Worm (Caenorhabditis elegans) whole organism, young adult: ENCODE measurements around the gene glb-3.

Source experiments
- B0336.3 ChIP-seq: fragments of 200-800 bp; sonication (Bioruptor generic); IDR thresholded peaks from 2 replicates; pipeline ENCODE4 v1.3.6; 2022; ENCODE audit warnings: missing genetic modification characterization, missing compliant biosample characterization
- C06A6.2 ChIP-seq: fragments of 200-800 bp; sonication (Bioruptor generic); conservative IDR thresholded peaks from 2 replicates; pipeline ENCODE4 v1.3.6; 2022; ENCODE audit warnings: missing genetic modification characterization, missing compliant biosample characterization
- F52B5.7 ChIP-seq: sonication (generic microtip); optimal IDR thresholded peaks from 2 replicates; lab custom pipeline; 2016; ENCODE audit warnings: mild to moderate bottlenecking, missing genetic modification characterization, missing compliant biosample characterization
- F57C9.4 ChIP-seq: sonication (generic microtip); optimal IDR thresholded peaks from 2 replicates; lab custom pipeline; 2017; ENCODE audit warnings: mild to moderate bottlenecking, missing genetic modification characterization, missing compliant biosample characterization
- K12H6.12 ChIP-seq: fragments of 200-800 bp; sonication (Bioruptor generic); optimal IDR thresholded peaks from 2 replicates; lab custom pipeline; 2018; ENCODE audit warnings: mild to moderate bottlenecking, missing genetic modification characterization, missing compliant biosample characterization
- Y53G8AR.9 ChIP-seq: fragments of 200-800 bp; sonication (Bioruptor generic); conservative IDR thresholded peaks from 2 replicates; pipeline ENCODE4 v1.3.6; 2022; ENCODE audit warnings: missing genetic modification reagents, missing genetic modification characterization, missing compliant biosample characterization
- Y95B8A.8 ChIP-seq: fragments of 200-800 bp; sonication (Bioruptor generic); IDR thresholded peaks from 2 replicates; pipeline ENCODE4 v1.3.6; 2022; ENCODE audit warnings: missing genetic modification reagents, missing genetic modification characterization, missing compliant biosample characterization
- ama-1 ChIP-seq, 3 experiments: fragments of 150-350 bp in 1 of 3; sonication (generic microtip) in 2 of 3; optimal IDR thresholded peaks; 2 replicates each; lab custom pipeline; 2014 to 2018; ENCODE audit warnings: missing biosample characterization in 2 of 3, missing genetic modification characterization in 2 of 3, missing genetic modification reagents in 2 of 3
- attf-5 ChIP-seq: fragments of 200-800 bp; sonication (Bioruptor generic); optimal IDR thresholded peaks from 2 replicates; lab custom pipeline; 2018; ENCODE audit warnings: mild to moderate bottlenecking, missing genetic modification characterization, missing compliant biosample characterization
- bed-1 ChIP-seq: fragments of 200-800 bp; sonication (Bioruptor generic); IDR thresholded peaks from 2 replicates; pipeline ENCODE4 v1.3.6; 2022; ENCODE audit warnings: missing genetic modification reagents, missing genetic modification characterization, missing compliant biosample characterization
- ccch-3 ChIP-seq: fragments of 200-800 bp; sonication (Bioruptor generic); optimal IDR thresholded peaks from 2 replicates; lab custom pipeline; 2018; ENCODE audit warnings: mild to moderate bottlenecking, missing genetic modification characterization, missing compliant biosample characterization
- cebp-1 ChIP-seq, 2 experiments: fragments of 200-800 bp in 1 of 2; sonication (Bioruptor generic) in 1 of 2; sonication (generic microtip) in 1 of 2; IDR thresholded peaks in 1 of 2; optimal IDR thresholded peaks in 1 of 2; 2 replicates each; pipeline versions ENCODE4 v1.3.6 to Lab custom; 2017 to 2022; ENCODE audit warnings: missing compliant biosample characterization in 2 of 2, missing genetic modification characterization in 2 of 2, mild to moderate bottlenecking in 1 of 2, missing genetic modification reagents in 1 of 2, moderate library complexity in 1 of 2
- cebp-2 ChIP-seq: fragments of 200-800 bp; sonication (Bioruptor generic); IDR thresholded peaks from 2 replicates; pipeline ENCODE4 v1.3.6; 2022; ENCODE audit warnings: missing genetic modification characterization, missing compliant biosample characterization
- ceh-27 ChIP-seq: fragments of 200-800 bp; sonication (Bioruptor generic); optimal IDR thresholded peaks from 2 replicates; lab custom pipeline; 2018; ENCODE audit warnings: mild to moderate bottlenecking, missing genetic modification characterization, moderate library complexity, missing compliant biosample characterization
- ceh-58 ChIP-seq: fragments of 200-800 bp; sonication (Bioruptor generic); IDR thresholded peaks from 2 replicates; pipeline ENCODE4 v1.3.6; 2022; ENCODE audit warnings: missing genetic modification characterization, missing compliant biosample characterization
- ceh-79 ChIP-seq: sonication (generic microtip); optimal IDR thresholded peaks from 2 replicates; lab custom pipeline; 2017; ENCODE audit warnings: mild to moderate bottlenecking, missing genetic modification characterization, missing compliant biosample characterization
- chd-7 ChIP-seq: sonication (generic microtip); optimal IDR thresholded peaks from 2 replicates; lab custom pipeline; 2016; ENCODE audit warnings: mild to moderate bottlenecking, missing genetic modification characterization, moderate library complexity, missing compliant biosample characterization
- dpff-1 ChIP-seq: sonication (generic microtip); optimal IDR thresholded peaks from 2 replicates; lab custom pipeline; 2017; ENCODE audit warnings: mild to moderate bottlenecking, missing genetic modification characterization, missing compliant biosample characterization
- dpl-1 ChIP-seq: fragments of 150-350 bp; optimal IDR thresholded peaks from 2 replicates; lab custom pipeline; 2014; ENCODE audit warnings: missing biosample characterization, missing genetic modification reagents, missing genetic modification characterization
- efl-1 ChIP-seq: fragments of 150-350 bp; optimal IDR thresholded peaks from 2 replicates; lab custom pipeline; 2014; ENCODE audit warnings: missing biosample characterization, missing genetic modification reagents, missing genetic modification characterization
- fkh-3 ChIP-seq: sonication (generic microtip); optimal IDR thresholded peaks from 2 replicates; lab custom pipeline; 2016; ENCODE audit warnings: mild to moderate bottlenecking, missing genetic modification characterization, missing compliant biosample characterization
- hlh-26 ChIP-seq: fragments of 200-800 bp; sonication (Bioruptor generic); conservative IDR thresholded peaks from 2 replicates; pipeline ENCODE4 v1.3.6; 2022; ENCODE audit warnings: missing genetic modification reagents, missing genetic modification characterization, missing compliant biosample characterization
- let-607 ChIP-seq, 2 experiments: fragments of 200-800 bp in 1 of 2; sonication (Bioruptor generic) in 1 of 2; sonication (generic microtip) in 1 of 2; optimal IDR thresholded peaks; 2 replicates each; lab custom pipeline; 2016 to 2018; ENCODE audit warnings: mild to moderate bottlenecking in 2 of 2, missing compliant biosample characterization in 2 of 2, missing genetic modification characterization in 2 of 2, moderate library complexity in 2 of 2, missing genotype in 1 of 2
- lin-26 ChIP-seq: fragments of 200-800 bp; sonication (Bioruptor generic); IDR thresholded peaks from 2 replicates; pipeline ENCODE4 v1.3.6; 2022; ENCODE audit warnings: missing genetic modification reagents, missing genetic modification characterization, missing compliant biosample characterization
- lin-35 ChIP-seq, 3 experiments: fragments of 150-350 bp in 2 of 3; sonication (generic microtip) in 1 of 3; optimal IDR thresholded peaks; 2 replicates each; lab custom pipeline; 2014 to 2018; ENCODE audit warnings: missing biosample characterization in 3 of 3, missing genetic modification characterization in 3 of 3, missing genetic modification reagents in 3 of 3
- lin-40 ChIP-seq: sonication (generic microtip); optimal IDR thresholded peaks from 2 replicates; lab custom pipeline; 2016; ENCODE audit warnings: missing genetic modification characterization, mild to moderate bottlenecking, missing compliant biosample characterization, missing genotype, missing genetic modification reagents
- lsl-1 ChIP-seq: fragments of 200-800 bp; sonication (Bioruptor generic); optimal IDR thresholded peaks from 2 replicates; lab custom pipeline; 2018; ENCODE audit warnings: mild to moderate bottlenecking, missing genetic modification characterization, moderate library complexity, missing compliant biosample characterization
- lsy-27 ChIP-seq: sonication (generic microtip); optimal IDR thresholded peaks from 2 replicates; lab custom pipeline; 2017; ENCODE audit warnings: missing genetic modification characterization, mild to moderate bottlenecking, missing compliant biosample characterization, antibody characterized with exemption, missing genotype, borderline replicate concordance; ENCODE audit not compliant: insufficient read depth
- madf-3 ChIP-seq: fragments of 200-800 bp; sonication (Bioruptor generic); IDR thresholded peaks from 2 replicates; pipeline ENCODE4 v1.3.6; 2022; ENCODE audit warnings: missing genetic modification reagents, missing genetic modification characterization, missing compliant biosample characterization
- nfyb-1 ChIP-seq: fragments of 200-800 bp; sonication (Bioruptor generic); IDR thresholded peaks from 2 replicates; pipeline ENCODE4 v1.3.6; 2022; ENCODE audit warnings: missing genetic modification reagents, missing genetic modification characterization, missing compliant biosample characterization
- nhr-80 ChIP-seq: sonication (generic microtip); optimal IDR thresholded peaks from 2 replicates; lab custom pipeline; 2016; ENCODE audit warnings: missing genetic modification characterization, missing compliant biosample characterization
- nhr-90 ChIP-seq: sonication (generic microtip); optimal IDR thresholded peaks from 2 replicates; lab custom pipeline; 2016; ENCODE audit warnings: missing genotype, mild to moderate bottlenecking, missing genetic modification characterization, missing compliant biosample characterization
- pbrm-1 ChIP-seq: fragments of 200-800 bp; sonication (Bioruptor generic); IDR thresholded peaks from 2 replicates; pipeline ENCODE4 v1.3.6; 2022; ENCODE audit warnings: missing genetic modification reagents, missing genetic modification characterization, missing compliant biosample characterization
- repo-1 ChIP-seq: sonication (generic microtip); optimal IDR thresholded peaks from 2 replicates; lab custom pipeline; 2017; ENCODE audit warnings: mild to moderate bottlenecking, missing genetic modification characterization, missing compliant biosample characterization
- rpc-1 ChIP-seq, 2 experiments: fragments of 150-350 bp in 1 of 2; sonication (generic microtip) in 1 of 2; optimal IDR thresholded peaks; 2 replicates each; lab custom pipeline; 2014 to 2018; ENCODE audit warnings: missing biosample characterization in 1 of 2, missing genetic modification characterization in 1 of 2, missing genetic modification reagents in 1 of 2, missing genotype in 1 of 2
- snpc-3.4 ChIP-seq: sonication (generic microtip); optimal IDR thresholded peaks from 2 replicates; lab custom pipeline; 2017; ENCODE audit warnings: missing genetic modification characterization, mild to moderate bottlenecking, missing compliant biosample characterization, antibody characterized with exemption, moderate library complexity, missing genotype, missing genetic modification reagents
- snpc-4 ChIP-seq, 5 experiments: fragments of 150-350 bp in 1 of 5; sonication (generic microtip) in 4 of 5; optimal IDR thresholded peaks; 2 replicates each; lab custom pipeline; 2014 to 2018; ENCODE audit warnings: missing genetic modification characterization in 5 of 5, missing biosample characterization in 3 of 5, antibody characterized with exemption in 2 of 5, mild to moderate bottlenecking in 2 of 5, missing compliant biosample characterization in 2 of 5, missing genotype in 2 of 5, moderate library complexity in 2 of 5, missing genetic modification reagents in 1 of 5
- tbp1 ChIP-seq: fragments of 200-800 bp; sonication (Bioruptor generic); optimal IDR thresholded peaks from 2 replicates; lab custom pipeline; 2018; ENCODE audit warnings: mild to moderate bottlenecking, missing genetic modification characterization, missing compliant biosample characterization
- tlf-1 ChIP-seq: fragments of 200-800 bp; sonication (Bioruptor generic); optimal IDR thresholded peaks from 2 replicates; lab custom pipeline; 2018; ENCODE audit warnings: mild to moderate bottlenecking, missing genetic modification characterization, missing compliant biosample characterization
- unc-62 ChIP-seq: fragments of 150-350 bp; optimal IDR thresholded peaks from 2 replicates; lab custom pipeline; 2014; ENCODE audit warnings: missing biosample characterization, missing genetic modification reagents, missing genetic modification characterization
- zfh-2 ChIP-seq: fragments of 200-800 bp; sonication (Bioruptor generic); conservative IDR thresholded peaks from 2 replicates; pipeline ENCODE4 v1.3.6; 2022; ENCODE audit warnings: missing genetic modification reagents, missing genetic modification characterization, missing compliant biosample characterization
- ztf-18 ChIP-seq: sonication (generic microtip); optimal IDR thresholded peaks from 2 replicates; lab custom pipeline; 2016; ENCODE audit warnings: missing genotype, mild to moderate bottlenecking, missing genetic modification characterization, missing compliant biosample characterization
- ztf-25 ChIP-seq: fragments of 200-800 bp; sonication (Bioruptor generic); IDR thresholded peaks from 2 replicates; pipeline ENCODE4 v1.3.6; 2022; ENCODE audit warnings: missing genetic modification reagents, missing genetic modification characterization, missing compliant biosample characterization
- ztf-26 ChIP-seq: sonication (generic microtip); optimal IDR thresholded peaks from 2 replicates; lab custom pipeline; 2017; ENCODE audit warnings: missing genetic modification characterization, missing compliant biosample characterization

Gene glb-3

ce11 chrV:11119294-11119755, 15.1 kb upstream of the glb-3 start, which contains the start of gene scb-1:
TSS of gene scb-1 (minus strand) at chrV:11119705.
- 0 out of 2 replicates have a peak, but pooled peaks have one; percentile 48 for TF ChIP-seq madf-3
- TF ChIP-seq F52B5.7 (tag; lab: Kevin White, UChicago): no peak
- 0 out of 2 replicates have a peak, but pooled peaks have one; percentile 27 for TF ChIP-seq ztf-25 (GFP tag; lab: Robert Waterston, UW)
- TF ChIP-seq ceh-79 (tag; lab: Kevin White, UChicago): no peak
- peak; percentile 16 for TF ChIP-seq snpc-3.4 (tag; lab: Kevin White, UChicago)
- TF ChIP-seq dpff-1: peak; percentile 72
- peak; percentile 12 for TF ChIP-seq Y53G8AR.9
- no peak for TF ChIP-seq ceh-27 (GFP tag; lab: Kevin White, UChicago)
- TF ChIP-seq tbp1 (GFP tag; lab: Kevin White, UChicago): no peak
- TF ChIP-seq nfyb-1: 0 out of 2 replicates have a peak, but pooled peaks have one; percentile 18
- no peak for TF ChIP-seq hlh-26 (GFP tag; lab: Robert Waterston, UW)
- TF ChIP-seq ztf-26 (tag; lab: Kevin White, UChicago): peak; percentile 42
- TF ChIP-seq B0336.3 (GFP tag; lab: Robert Waterston, UW): peak; percentile 22; the same call in 1 of the 2 replicates
- peak; percentile 8; the same call in 1 of the 2 replicates for TF ChIP-seq pbrm-1
- TF ChIP-seq ama-1 (optimal IDR thresholded peaks at IDR 0.05; lab: Kevin White, UChicago): peak; percentile 71
- TF ChIP-seq ama-1 (GFP tag; optimal IDR thresholded peaks at IDR 0.05; lab: Kevin White, UChicago): no peak
- TF ChIP-seq ceh-58 (GFP tag; lab: Robert Waterston, UW): no peak
- TF ChIP-seq let-607 (tag; optimal IDR thresholded peaks at IDR 0.05; lab: Kevin White, UChicago): peak in 1 of 2 experiments; percentile 25
- TF ChIP-seq bed-1 (GFP tag; lab: Robert Waterston, UW): no peak
- TF ChIP-seq lin-35 (GFP tag; optimal IDR thresholded peaks at IDR 0.05; lab: Kevin White, UChicago): no peak
- TF ChIP-seq, all 124 proteins: peak for 11

- TF ChIP-seq C06A6.2 (GFP tag; lab: Robert Waterston, UW): no peak
- no peak for TF ChIP-seq cebp-1 (GFP tag; IDR thresholded peaks at IDR 0.05; lab: Robert Waterston, UW)
- peak; percentile 41 for TF ChIP-seq cebp-1 (tag; optimal IDR thresholded peaks at IDR 0.05; lab: Kevin White, UChicago)
- TF ChIP-seq attf-5 (GFP tag; lab: Kevin White, UChicago): peak; percentile 19
- peak; percentile 19 for TF ChIP-seq K12H6.12 (tag; lab: Kevin White, UChicago)
- TF ChIP-seq lin-40: peak; percentile 5
- TF ChIP-seq tbp1 (GFP tag; lab: Kevin White, UChicago): peak; percentile 11
- no peak for TF ChIP-seq cebp-2
- peak in 1 of 3 experiments; percentile 42 for TF ChIP-seq lin-35 (GFP tag; optimal IDR thresholded peaks at IDR 0.05; lab: Kevin White, UChicago)
These were observed 13.1 kb upstream of the glb-3 start for ce11 chrV:11121247-11121646.

- TF ChIP-seq ztf-18 (no peak), ceh-58 (GFP tag; lab: Robert Waterston, UW) (no peak), zfh-2 (GFP tag; lab: Robert Waterston, UW) (no peak), chd-7 (tag; lab: Kevin White, UChicago) (no peak), rpc-1 (optimal IDR thresholded peaks at IDR 0.05; lab: Kevin White, UChicago) (no peak), rpc-1 (tag; optimal IDR thresholded peaks at IDR 0.05; lab: Kevin White, UChicago) (no peak), F57C9.4 (no peak), unc-62 (no peak), nhr-90 (tag; lab: Kevin White, UChicago) (no peak), repo-1 (peak; percentile 77), snpc-4 (GFP tag; optimal IDR thresholded peaks at IDR 0.05; lab: Kevin White, UChicago) (no peak), snpc-4 (tag; optimal IDR thresholded peaks at IDR 0.05; lab: Kevin White, UChicago) (peak in 2 of 4 experiments; percentile 49 to 63), tlf-1 (peak; percentile 10), fkh-3 (tag; lab: Kevin White, UChicago) (no peak), Y95B8A.8 (GFP tag; lab: Robert Waterston, UW) (0 out of 2 replicates have a peak, but pooled peaks have one; percentile 24), nhr-80 (tag; lab: Kevin White, UChicago) (peak; percentile 38), lin-26 (no peak), lsy-27 (no peak), ccch-3 (GFP tag; lab: Kevin White, UChicago) (no peak), lsl-1 (GFP tag; lab: Kevin White, UChicago) (no peak), efl-1 (GFP tag; lab: Kevin White, UChicago) (no peak), dpl-1 (GFP tag; lab: Kevin White, UChicago) (no peak)
These were observed 11.9 kb upstream of the glb-3 start, which contains the start of gene mboa-2 for ce11 chrV:11122466-11122865. TSS of gene mboa-2 (minus strand) at chrV:11122493.
